Worm (Caenorhabditis elegans) whole organism, dauer: Measurements from ENCODE around the gene F49C12.5.
"Not testable (repeated sequence)": the region's sequence is repeated elsewhere in the genome, so short reads cannot be mapped to it uniquely, and the experiment has no call there.

Experiments used
- unc-62 ChIP-seq: sonication (generic microtip); optimal IDR thresholded peaks from 2 replicates; lab custom pipeline; 2017; ENCODE audit warnings: missing biosample characterization, missing genetic modification reagents, missing genetic modification characterization

F49C12.5 gene

DNA sequence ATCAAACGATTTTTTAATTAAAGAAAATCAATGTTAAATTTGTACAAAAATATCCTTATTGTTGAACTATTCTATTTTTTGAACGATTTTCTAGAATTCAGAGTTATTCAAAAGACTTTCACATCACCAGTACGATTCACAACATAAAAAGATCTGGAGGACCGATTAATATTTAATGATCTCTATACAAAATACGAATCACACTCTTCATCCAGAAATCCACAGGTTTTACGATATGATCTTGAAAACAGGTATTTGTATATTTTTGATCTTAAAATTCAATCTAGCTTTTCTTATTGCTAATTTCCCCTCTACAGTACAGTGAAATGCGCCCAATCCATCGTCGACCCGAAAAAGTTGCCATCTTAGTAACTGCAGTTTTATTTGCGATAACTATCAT is at the start of gene F49C12.5:
F49C12.5 (plus strand) TSS at position 301 of the 400 bp plus-strand sequence.
- no peak for TF ChIP-seq unc-62

DNA sequence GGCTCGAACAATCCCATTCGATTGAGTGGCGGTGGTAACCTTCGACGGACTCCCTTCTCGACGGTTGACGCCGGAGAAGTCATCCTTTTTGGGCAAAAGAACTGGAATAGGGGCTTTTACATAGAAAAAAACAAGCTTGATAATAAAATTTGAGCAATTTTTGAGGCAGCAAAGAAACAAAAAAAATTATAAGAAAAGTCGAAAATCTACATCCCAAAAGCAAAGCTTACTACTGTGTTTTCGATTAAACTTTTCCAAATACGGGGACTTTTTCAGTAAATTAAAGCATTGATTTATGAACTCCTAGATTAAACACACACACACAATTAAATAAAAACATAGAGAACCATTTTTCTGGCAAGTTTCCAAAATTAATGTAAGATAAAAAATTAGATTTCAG is 48.7 kb upstream of the F49C12.5 start, which contains the start of gene Y11D7A.9:
Y11D7A.9 (minus strand) TSS at position 101 of the 400 bp plus-strand sequence.
- TF ChIP-seq unc-62, result no peak

DNA sequence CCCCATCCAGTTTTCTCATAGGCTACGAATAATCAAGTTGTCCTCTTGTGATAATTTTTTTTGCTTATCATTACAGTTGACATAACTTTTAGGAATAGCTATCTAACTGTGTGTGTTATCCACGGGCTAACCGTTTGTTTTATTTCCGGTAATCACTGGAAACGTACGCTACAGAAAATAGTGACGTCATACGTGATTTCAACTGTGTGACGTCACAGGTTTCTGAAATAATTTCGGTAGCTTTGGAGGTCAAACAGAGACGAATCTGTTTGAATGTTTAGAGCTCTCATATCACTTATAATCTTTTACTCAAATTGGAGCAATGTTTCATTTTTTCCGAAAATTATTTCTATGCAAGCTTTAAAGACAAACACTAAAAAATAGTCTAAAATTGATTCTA is 47.9 kb upstream of the F49C12.5 start:
- no peak for TF ChIP-seq unc-62

DNA sequence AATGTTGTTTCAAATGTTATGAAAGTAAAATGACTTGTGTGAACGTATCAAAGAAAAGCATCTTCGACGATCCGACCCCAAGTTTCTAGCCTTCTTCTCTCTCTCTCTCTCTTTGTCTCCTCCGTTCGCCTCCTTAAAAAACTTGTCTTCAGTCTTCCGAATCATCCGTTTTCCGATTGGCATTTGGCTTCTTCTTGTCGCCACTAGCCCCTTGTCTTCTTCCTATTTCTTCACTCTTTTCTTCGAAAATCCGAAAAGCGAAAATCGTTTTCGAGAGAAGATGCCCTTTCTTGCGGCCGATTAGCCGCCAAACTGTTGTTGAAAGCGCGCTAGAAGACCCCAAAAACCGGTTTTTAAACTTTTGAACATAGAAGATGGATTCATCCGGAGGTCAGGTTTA is 46.2 kb upstream of the F49C12.5 start:
- no peak for TF ChIP-seq unc-62

DNA sequence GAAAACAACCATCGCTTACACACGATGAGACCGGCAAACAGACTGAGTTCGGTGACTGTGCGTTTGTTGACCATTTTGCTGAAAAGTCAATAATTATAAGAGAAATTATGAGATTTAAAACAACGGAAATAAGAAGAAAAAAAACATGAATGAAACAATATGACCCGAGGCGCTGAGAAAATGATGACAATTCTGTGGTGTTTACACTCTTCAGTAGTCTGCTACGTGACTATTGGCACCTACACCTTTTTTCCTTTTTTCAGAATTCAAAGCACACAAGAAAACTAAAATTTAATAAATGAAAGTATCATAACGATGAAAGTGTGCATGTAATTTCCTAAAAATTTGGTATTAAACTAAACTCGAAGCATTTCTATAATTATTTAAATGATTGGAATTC is 45.0 kb upstream of the F49C12.5 start, which contains the start of gene Y11D7A.10:
Y11D7A.10 (minus strand) TSS at position 82 of the 400 bp plus-strand sequence.
- no peak for TF ChIP-seq unc-62

DNA sequence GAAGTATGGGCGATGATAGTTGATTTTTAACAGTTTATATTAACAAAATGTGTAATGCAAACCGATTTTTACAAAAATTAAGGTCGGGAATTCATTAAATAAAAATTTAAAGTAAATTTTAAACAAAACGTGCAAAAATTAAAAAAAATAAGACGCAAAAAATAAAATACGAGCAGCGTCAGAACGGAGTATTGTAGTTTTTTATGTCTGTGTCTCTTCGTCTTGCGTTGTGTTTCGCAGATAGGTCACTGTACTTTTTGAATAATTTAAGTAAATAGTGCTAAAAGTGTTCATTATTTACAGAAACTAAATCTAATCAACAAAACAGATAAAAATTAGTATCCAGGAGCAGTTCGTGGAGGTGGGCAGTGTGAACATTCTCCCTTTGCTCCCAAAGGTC is 44.4 kb upstream of the F49C12.5 start:
- TF ChIP-seq unc-62, result no peak

DNA sequence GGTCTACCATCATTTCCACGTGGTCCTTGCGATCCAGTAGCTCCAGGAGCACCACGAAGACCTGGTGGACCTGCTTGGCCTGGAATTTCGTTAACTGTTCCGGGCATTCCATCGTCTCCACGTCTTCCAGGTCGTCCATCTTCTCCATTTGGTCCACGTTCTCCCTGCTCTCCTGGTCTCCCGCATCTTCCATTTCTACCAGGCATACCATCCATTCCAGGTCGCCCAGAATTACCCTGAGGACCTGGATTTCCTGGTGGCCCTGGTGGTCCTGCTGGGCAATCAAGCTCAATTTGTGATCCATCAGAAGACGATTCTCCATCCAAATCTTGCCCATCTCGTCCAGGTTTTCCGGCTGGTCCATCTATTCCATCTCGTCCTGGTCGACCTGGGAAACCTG is 43.9 kb upstream of the F49C12.5 start:
- TF ChIP-seq unc-62, result no peak

DNA sequence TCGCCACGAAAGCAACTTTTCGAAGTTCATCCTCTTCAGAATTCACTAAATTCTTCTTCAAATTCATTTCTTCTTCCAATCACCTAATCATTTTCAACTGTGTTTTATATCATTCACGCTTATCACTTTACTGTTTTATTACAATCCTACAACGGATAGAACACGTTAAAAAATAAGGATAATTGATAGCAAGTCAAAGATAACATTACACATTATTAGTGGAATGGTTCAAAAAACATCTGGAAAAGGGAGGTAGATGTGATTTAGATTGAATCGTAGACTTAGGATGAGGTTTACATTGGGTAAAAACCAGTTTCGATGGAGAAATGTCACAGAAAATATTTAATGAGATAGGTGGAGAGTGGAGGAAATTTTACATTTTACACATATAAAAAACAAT is 43.0 kb upstream of the F49C12.5 start, which contains the start of gene col-120:
col-120 (minus strand) TSS at position 101 of the 400 bp plus-strand sequence.
- TF ChIP-seq unc-62, result no peak

DNA sequence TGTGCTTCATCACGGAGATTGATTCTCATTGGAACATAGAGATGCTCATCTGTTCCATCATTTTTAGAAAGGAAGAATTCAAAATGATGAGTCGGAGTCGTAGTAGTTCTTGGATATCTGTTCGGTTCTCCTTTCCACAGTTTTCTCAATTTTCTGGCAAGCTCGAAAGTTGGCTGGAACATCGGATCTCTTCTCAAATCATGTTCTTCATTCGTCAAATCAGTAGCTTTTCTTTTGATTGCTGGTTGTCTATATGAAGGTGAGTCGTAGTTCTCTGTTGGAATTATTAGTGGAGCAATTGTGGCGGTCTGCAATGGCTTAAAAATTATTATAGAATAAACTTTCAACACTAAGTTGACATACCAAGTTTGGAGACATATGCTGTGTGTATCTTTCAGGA is 42.4 kb upstream of the F49C12.5 start:
- TF ChIP-seq unc-62, result no peak

DNA sequence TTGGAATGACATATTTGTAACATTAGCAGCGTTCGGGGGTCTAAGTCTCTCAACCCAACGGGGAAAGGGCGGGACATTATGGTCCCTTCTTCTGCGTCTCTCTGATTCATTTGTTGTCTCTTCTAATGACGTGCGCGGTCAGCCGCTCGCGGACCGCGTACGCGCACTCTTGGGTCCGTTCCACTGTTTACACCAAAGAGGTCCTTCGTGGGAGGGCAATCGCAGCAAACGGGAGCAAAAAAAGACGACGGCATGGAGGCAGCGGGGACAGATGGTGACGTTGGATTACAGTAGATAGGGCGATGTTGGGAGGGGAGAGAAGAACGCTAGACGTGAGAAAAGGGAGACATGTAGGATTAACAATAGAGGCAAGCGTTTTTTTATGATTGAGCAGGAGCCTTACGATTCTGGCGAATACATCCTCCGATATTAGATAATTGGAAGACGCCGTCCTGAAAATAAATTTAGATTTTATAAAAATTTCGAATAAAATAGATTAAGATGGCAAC is 40.9 kb upstream of the F49C12.5 start, which contains the start of gene flh-1:
flh-1 (minus strand) TSS at position 459 of the 509 bp plus-strand sequence.
- no peak for TF ChIP-seq unc-62

DNA sequence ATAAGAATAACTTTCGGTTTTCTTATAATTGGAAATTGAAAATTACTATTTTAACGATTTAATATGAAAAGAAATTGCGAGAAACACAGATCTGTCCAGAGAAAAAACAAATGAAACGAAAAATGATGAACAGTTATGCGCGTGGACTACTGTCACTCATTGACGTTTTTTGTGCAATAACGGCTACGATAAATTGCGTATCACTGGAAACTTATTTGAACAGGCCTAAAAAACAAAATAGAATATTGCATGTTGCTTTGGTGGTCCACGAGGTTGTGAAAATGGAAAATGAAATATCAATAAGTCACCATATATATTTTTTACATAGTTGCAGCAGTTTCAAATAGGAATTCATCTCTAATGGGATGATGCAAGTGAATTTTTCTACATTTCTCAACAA is 40.2 kb upstream of the F49C12.5 start:
- no peak for TF ChIP-seq unc-62

DNA sequence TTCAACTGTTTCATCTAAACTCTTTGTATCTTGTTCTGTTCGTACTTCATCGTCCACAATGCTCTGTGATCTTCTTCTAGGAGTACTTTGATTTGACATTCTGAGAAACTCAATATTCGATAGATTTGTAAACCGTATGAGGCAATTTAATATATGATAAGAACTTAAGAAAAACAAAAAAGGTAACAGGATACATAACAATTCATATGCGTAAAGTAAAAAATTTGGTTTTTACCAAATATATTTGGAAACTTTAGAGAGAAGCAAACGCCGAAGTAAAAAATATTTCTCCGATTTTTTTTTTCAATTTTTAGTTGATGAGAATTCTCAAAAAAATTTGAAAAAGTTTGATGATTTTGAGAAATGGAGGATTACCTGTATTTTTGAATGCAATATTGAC is 38.3 kb upstream of the F49C12.5 start, which contains the start of gene Y11D7A.19:
Y11D7A.19 (minus strand) TSS at position 101 of the 400 bp plus-strand sequence.
- no peak for TF ChIP-seq unc-62

DNA sequence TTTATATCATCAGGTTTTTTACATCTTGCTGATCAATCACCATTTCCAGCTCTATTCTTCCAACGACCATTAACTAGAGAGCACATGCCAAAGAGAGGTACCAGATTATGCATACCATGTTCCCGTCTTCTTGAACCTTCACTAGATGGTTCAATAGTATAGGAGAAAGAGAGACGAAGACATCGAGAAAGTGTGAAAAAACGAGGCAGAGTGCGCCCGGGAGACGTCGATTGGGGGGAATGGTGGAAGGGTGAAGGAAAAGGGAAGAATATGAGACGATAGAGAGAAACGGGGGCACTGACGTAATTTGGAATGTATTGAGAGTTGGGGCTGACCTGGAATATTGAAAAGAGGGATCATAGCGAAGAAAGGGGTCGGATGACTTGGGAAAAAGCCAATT is 37.1 kb upstream of the F49C12.5 start:
- TF ChIP-seq unc-62, result no peak

DNA sequence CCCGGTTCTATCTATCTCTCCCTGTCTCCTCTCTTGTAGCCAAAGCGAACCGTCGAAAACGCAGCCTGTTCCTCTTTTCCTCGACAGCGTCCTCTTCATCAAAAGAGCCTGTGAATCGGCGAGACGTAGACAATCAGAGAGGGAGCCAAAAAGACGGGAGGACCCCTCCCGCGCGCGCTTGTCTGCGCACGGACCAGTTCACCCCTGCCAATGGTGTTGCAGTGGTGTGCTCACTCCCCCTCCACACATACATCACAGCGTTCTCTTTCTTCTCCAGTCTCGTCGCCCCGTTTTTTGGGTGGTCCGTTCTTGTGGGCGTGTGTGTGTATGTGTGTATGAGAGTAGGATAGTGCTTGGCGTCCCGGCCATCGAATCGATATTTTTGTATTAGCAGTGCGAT is 35.8 kb upstream of the F49C12.5 start:
- no peak for TF ChIP-seq unc-62

DNA sequence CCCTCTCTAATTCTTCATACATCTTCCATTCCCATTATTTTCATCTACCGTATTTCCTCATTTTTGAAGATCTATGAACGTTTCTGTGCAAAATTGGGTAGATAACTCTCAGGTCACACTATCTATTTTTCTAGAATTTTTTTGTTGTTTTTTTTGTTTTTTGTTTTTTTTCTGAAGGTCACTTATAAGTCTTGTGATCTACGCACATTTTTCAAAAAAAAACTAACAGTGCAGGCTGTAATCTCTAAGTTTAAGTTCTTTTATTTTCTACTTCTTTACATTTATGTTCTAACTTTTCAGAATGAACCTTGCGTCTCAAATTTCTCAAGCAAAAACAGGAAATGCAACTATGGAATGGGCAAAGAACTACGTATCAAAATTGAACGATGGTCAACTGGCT is 34.9 kb upstream of the F49C12.5 start, which contains the start of gene flh-3:
flh-3 (plus strand) TSS at position 301 of the 400 bp plus-strand sequence.
- TF ChIP-seq unc-62, result no peak

DNA sequence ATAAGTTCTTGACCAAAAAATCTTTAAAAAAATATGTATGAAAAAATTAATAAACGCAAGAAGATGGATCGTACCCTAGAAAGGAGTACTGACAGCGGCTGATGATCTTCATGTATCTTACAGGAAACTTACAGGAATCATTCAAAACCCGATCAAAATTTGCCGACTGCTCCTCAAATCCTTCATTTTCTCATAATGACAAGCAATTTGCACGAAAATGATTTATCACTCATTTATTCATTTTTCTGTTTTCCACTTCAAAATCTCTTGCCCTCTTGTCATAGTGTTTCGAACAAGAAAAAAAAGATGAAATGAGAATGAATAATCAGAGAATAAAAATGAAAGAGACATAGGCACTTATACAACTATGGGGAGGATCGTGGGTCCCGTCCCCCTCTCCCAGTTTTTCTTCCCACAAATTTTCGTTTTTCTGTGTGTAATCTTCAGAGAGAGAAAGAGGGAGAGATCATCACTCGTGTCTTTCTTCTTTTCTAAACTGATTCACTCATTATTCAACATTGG is 30.6 kb upstream of the F49C12.5 start, which contains the start of gene nmy-3:
nmy-3 (plus strand) TSS at position 472 of the 522 bp plus-strand sequence.
- no peak for TF ChIP-seq unc-62

DNA sequence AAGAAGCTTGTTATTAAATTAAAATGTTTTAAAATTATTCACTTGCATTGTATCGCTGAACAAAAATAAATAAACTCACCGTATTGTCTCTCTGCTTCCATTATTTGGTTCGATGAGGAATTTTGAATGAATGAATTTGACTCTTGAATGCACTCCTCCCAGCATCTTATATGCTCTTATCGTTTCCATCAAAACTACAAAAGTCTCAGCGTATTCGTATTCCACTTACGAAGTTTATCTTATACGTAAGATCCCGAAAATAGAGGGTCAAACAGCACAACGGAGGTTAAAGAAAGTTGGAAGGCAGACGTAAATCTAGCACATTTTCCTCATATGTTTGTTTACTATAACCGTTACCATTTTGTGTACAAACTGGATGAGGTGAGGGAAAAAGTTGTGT is 18.4 kb upstream of the F49C12.5 start, which contains the start of gene nhr-267:
nhr-267 (minus strand) TSS at position 101 of the 400 bp plus-strand sequence.
- not testable (repeated sequence) for TF ChIP-seq unc-62

DNA sequence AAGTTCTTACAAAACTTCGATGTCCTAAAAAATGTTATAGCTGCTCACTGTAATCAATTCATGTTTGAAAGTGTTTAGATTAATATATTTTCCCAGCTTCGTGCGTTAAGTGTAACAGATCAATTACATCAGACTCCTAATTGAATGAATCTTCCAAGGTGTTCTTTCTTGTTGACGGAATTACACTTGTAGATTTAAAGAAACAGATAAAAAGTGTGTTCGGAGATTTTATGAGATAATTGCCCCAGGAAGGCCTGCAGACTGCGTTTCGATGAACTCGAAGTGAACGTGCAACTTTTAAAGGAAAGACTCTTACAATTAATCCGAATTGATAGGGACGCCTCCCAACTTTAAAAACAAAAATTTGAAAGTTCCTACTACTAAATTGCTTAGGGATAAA is 15.1 kb upstream of the F49C12.5 start:
- no peak for TF ChIP-seq unc-62
